Worm (Caenorhabditis elegans) whole organism, L1 larva: Measurements from ENCODE around the gene K05F1.8.

ENCODE experiments used
- C16A3.4 ChIP-seq: fragments of 150-350 bp; optimal IDR thresholded peaks from 2 replicates; lab custom pipeline; 2014; ENCODE audit warnings: missing biosample characterization, missing genetic modification characterization
- F16B12.6 ChIP-seq: fragments of 150-350 bp; optimal IDR thresholded peaks from 2 replicates; lab custom pipeline; 2014; ENCODE audit warnings: missing biosample characterization, missing genetic modification characterization
- alr-1 ChIP-seq: fragments of 200-800 bp; sonication (Bioruptor generic); optimal IDR thresholded peaks from 2 replicates; lab custom pipeline; 2018; ENCODE audit warnings: borderline replicate concordance, mild to moderate bottlenecking, missing genetic modification characterization, missing compliant biosample characterization
- aly-2 ChIP-seq: fragments of 150-350 bp; optimal IDR thresholded peaks from 2 replicates; lab custom pipeline; 2014; ENCODE audit warnings: missing biosample characterization, missing genetic modification characterization
- ama-1 ChIP-seq: fragments of 150-350 bp; optimal IDR thresholded peaks from 2 replicates; lab custom pipeline; 2014
- blmp-1 ChIP-seq: fragments of 150-350 bp; optimal IDR thresholded peaks from 2 replicates; lab custom pipeline; 2014; ENCODE audit warnings: missing biosample characterization, missing genetic modification characterization
- ceh-8 ChIP-seq: fragments of 200-800 bp; sonication (Bioruptor generic); optimal IDR thresholded peaks from 2 replicates; lab custom pipeline; 2018; ENCODE audit warnings: mild to moderate bottlenecking, missing genetic modification characterization, moderate library complexity, missing compliant biosample characterization
- ceh-82 ChIP-seq, 3 experiments: fragments of 150-350 bp in 1 of 3; sonication (generic microtip) in 2 of 3; optimal IDR thresholded peaks; 2 replicates each; lab custom pipeline; 2014 to 2017; ENCODE audit warnings: missing biosample characterization in 3 of 3, missing genetic modification characterization in 3 of 3
- ceh-90 ChIP-seq: sonication (generic microtip); optimal IDR thresholded peaks from 2 replicates; lab custom pipeline; 2016; ENCODE audit warnings: missing genetic modification characterization, missing compliant biosample characterization
- ces-1 ChIP-seq: fragments of 150-350 bp; optimal IDR thresholded peaks from 2 replicates; lab custom pipeline; 2014; ENCODE audit warnings: missing biosample characterization, missing genetic modification reagents, missing genetic modification characterization
- efl-1 ChIP-seq, 4 experiments: fragments of 150-350 bp; optimal IDR thresholded peaks in 3 of 4; peaks in 1 of 4; 1 replicate in 1 of 4; 2 replicates in 3 of 4; lab custom pipeline; 2014; ENCODE audit warnings: missing biosample characterization in 2 of 4, missing genetic modification characterization in 2 of 4, missing genetic modification reagents in 2 of 4
- egl-13 ChIP-seq: sonication (generic microtip); optimal IDR thresholded peaks from 2 replicates; lab custom pipeline; 2016; ENCODE audit warnings: missing genotype, missing genetic modification reagents, missing genetic modification characterization, missing compliant biosample characterization
- egl-27 ChIP-seq, 2 experiments: fragments of 150-350 bp in 1 of 2; sonication (generic microtip); optimal IDR thresholded peaks; 3 replicates each; lab custom pipeline; 2017 to 2018; ENCODE audit warnings: missing biosample characterization in 2 of 2, missing genetic modification characterization in 2 of 2, missing genetic modification reagents in 2 of 2
- elt-2 ChIP-seq: sonication (generic microtip); optimal IDR thresholded peaks from 2 replicates; lab custom pipeline; 2016; ENCODE audit warnings: missing genetic modification characterization, mild to moderate bottlenecking, inconsistent platforms, missing compliant biosample characterization, missing genetic modification reagents
- ets-5 ChIP-seq: fragments of 200-800 bp; sonication (Bioruptor generic); IDR thresholded peaks from 2 replicates; pipeline ENCODE4 v1.3.6; 2022; ENCODE audit warnings: missing genetic modification characterization, missing compliant biosample characterization
- fos-1 ChIP-seq: fragments of 150-350 bp; optimal IDR thresholded peaks from 2 replicates; lab custom pipeline; 2014; ENCODE audit warnings: missing biosample characterization, missing genetic modification characterization
- grh-1 ChIP-seq: fragments of 200-800 bp; sonication (Bioruptor generic); IDR thresholded peaks from 2 replicates; pipeline ENCODE4 v1.3.6; 2022; ENCODE audit warnings: missing genetic modification reagents, missing genetic modification characterization, missing compliant biosample characterization
- hlh-4 ChIP-seq: sonication (generic microtip); optimal IDR thresholded peaks from 2 replicates; lab custom pipeline; 2016; ENCODE audit warnings: mild to moderate bottlenecking, missing genetic modification characterization, missing compliant biosample characterization
- irx-1 ChIP-seq: sonication (generic microtip); optimal IDR thresholded peaks from 2 replicates; lab custom pipeline; 2016; ENCODE audit warnings: missing genetic modification characterization, missing compliant biosample characterization
- isw-1 ChIP-seq: fragments of 200-800 bp; sonication (Bioruptor generic); IDR thresholded peaks from 2 replicates; pipeline ENCODE4 v1.3.6; 2022; ENCODE audit warnings: missing genetic modification characterization, missing compliant biosample characterization
- jun-1 ChIP-seq: fragments of 150-350 bp; optimal IDR thresholded peaks from 2 replicates; lab custom pipeline; 2014; ENCODE audit warnings: missing biosample characterization, missing genetic modification reagents, missing genetic modification characterization
- lin-13 ChIP-seq: fragments of 150-350 bp; optimal IDR thresholded peaks from 2 replicates; lab custom pipeline; 2014; ENCODE audit warnings: missing biosample characterization, missing genetic modification reagents, missing genetic modification characterization
- lin-15B ChIP-seq: fragments of 150-350 bp; sonication (generic microtip); optimal IDR thresholded peaks from 3 replicates; lab custom pipeline; 2014; ENCODE audit warnings: missing biosample characterization, missing genetic modification characterization
- mdl-1 ChIP-seq, 2 experiments: fragments of 150-350 bp; optimal IDR thresholded peaks; 2 replicates each; lab custom pipeline; 2014 to 2017; ENCODE audit warnings: missing biosample characterization in 2 of 2, missing genetic modification characterization in 2 of 2, inconsistent platforms in 1 of 2
- mef-2 ChIP-seq: fragments of 150-350 bp; optimal IDR thresholded peaks from 2 replicates; lab custom pipeline; 2014; ENCODE audit warnings: missing biosample characterization, missing genetic modification characterization
- nhr-11 ChIP-seq: fragments of 150-350 bp; optimal IDR thresholded peaks from 2 replicates; lab custom pipeline; 2014; ENCODE audit warnings: missing biosample characterization, missing genetic modification characterization
- nhr-19 ChIP-seq: fragments of 200-800 bp; sonication (Bioruptor generic); conservative IDR thresholded peaks from 2 replicates; pipeline ENCODE4 v1.3.6; 2022; ENCODE audit warnings: missing genetic modification characterization, missing compliant biosample characterization
- nhr-28 ChIP-seq: fragments of 150-350 bp; optimal IDR thresholded peaks from 2 replicates; lab custom pipeline; 2014; ENCODE audit warnings: missing biosample characterization, missing genetic modification characterization
- nhr-47 ChIP-seq: sonication (generic microtip); optimal IDR thresholded peaks from 2 replicates; lab custom pipeline; 2016; ENCODE audit warnings: mild to moderate bottlenecking, missing genetic modification characterization, moderate library complexity, missing compliant biosample characterization
- nhr-76 ChIP-seq: sonication (generic microtip); optimal IDR thresholded peaks from 2 replicates; lab custom pipeline; 2017; ENCODE audit warnings: missing biosample characterization, missing genetic modification characterization
- nhr-85 ChIP-seq: sonication (generic microtip); peaks from one replicate; lab custom pipeline; 2016; ENCODE audit warnings: missing genetic modification characterization, inconsistent platforms, missing compliant biosample characterization
- nhr-90 ChIP-seq: sonication (generic microtip); optimal IDR thresholded peaks from 2 replicates; lab custom pipeline; 2016; ENCODE audit warnings: mild to moderate bottlenecking, missing genetic modification characterization, missing compliant biosample characterization; ENCODE audit not compliant: poor library complexity
- pag-3 ChIP-seq: sonication (generic microtip); optimal IDR thresholded peaks from 2 replicates; lab custom pipeline; 2017; ENCODE audit warnings: missing genetic modification characterization, mild to moderate bottlenecking, missing compliant biosample characterization, antibody characterized with exemption, borderline replicate concordance; ENCODE audit not compliant: insufficient read depth
- pqm-1 ChIP-seq: sonication (generic microtip); optimal IDR thresholded peaks from 3 replicates; lab custom pipeline; 2017; ENCODE audit warnings: missing biosample characterization, missing genetic modification characterization
- rnt-1 ChIP-seq: sonication (generic microtip); optimal IDR thresholded peaks from 2 replicates; lab custom pipeline; 2016; ENCODE audit warnings: mild to moderate bottlenecking, missing genetic modification characterization, moderate library complexity, missing compliant biosample characterization
- skn-1 ChIP-seq: fragments of 150-350 bp; optimal IDR thresholded peaks from 2 replicates; lab custom pipeline; 2014; ENCODE audit warnings: missing biosample characterization, missing genetic modification characterization
- snpc-4 ChIP-seq: fragments of 150-350 bp; optimal IDR thresholded peaks from 2 replicates; lab custom pipeline; 2014; ENCODE audit warnings: missing biosample characterization, missing genetic modification characterization
- sox-4 ChIP-seq: sonication (generic microtip); optimal IDR thresholded peaks from 2 replicates; lab custom pipeline; 2016; ENCODE audit warnings: missing genetic modification characterization, missing compliant biosample characterization
- sup-37 ChIP-seq: fragments of 200-800 bp; sonication (Bioruptor generic); optimal IDR thresholded peaks from 2 replicates; lab custom pipeline; 2018; ENCODE audit warnings: mild to moderate bottlenecking, missing genetic modification characterization, missing compliant biosample characterization
- tbx-2 ChIP-seq: sonication (generic microtip); optimal IDR thresholded peaks from 2 replicates; lab custom pipeline; 2016; ENCODE audit warnings: missing genetic modification characterization, missing compliant biosample characterization
- tlp-1 ChIP-seq: fragments of 150-350 bp; optimal IDR thresholded peaks from 2 replicates; lab custom pipeline; 2014; ENCODE audit warnings: missing biosample characterization, missing genetic modification characterization
- unc-62 ChIP-seq: fragments of 150-350 bp; optimal IDR thresholded peaks from 2 replicates; lab custom pipeline; 2014; ENCODE audit warnings: missing biosample characterization, missing genetic modification reagents, missing genetic modification characterization
- unc-86 ChIP-seq: sonication (generic microtip); optimal IDR thresholded peaks from 2 replicates; lab custom pipeline; 2016; ENCODE audit warnings: missing genetic modification characterization, missing compliant biosample characterization
- unc-98 ChIP-seq: fragments of 200-800 bp; sonication (Bioruptor generic); IDR thresholded peaks from 2 replicates; pipeline ENCODE4 v1.3.6; 2022; ENCODE audit warnings: missing genetic modification characterization, missing compliant biosample characterization
- zag-1 ChIP-seq: fragments of 150-350 bp; optimal IDR thresholded peaks from 2 replicates; lab custom pipeline; 2014; ENCODE audit warnings: missing biosample characterization, missing genetic modification characterization
- ztf-11 ChIP-seq, 2 experiments: sonication (generic microtip); optimal IDR thresholded peaks; 2 replicates each; lab custom pipeline; 2016 to 2017; ENCODE audit warnings: missing genetic modification characterization in 2 of 2, missing biosample characterization in 1 of 2, missing compliant biosample characterization in 1 of 2

Gene K05F1.8

ce11 chrII:5799553-5799952 lies at the start of gene K05F1.8:
TSS of gene K05F1.8 (minus strand) at chrII:5799653.
- TF ChIP-seq unc-86 (tag; lab: Kevin White, UChicago) (no peak), alr-1 (no peak), unc-62 (GFP tag; lab: Kevin White, UChicago) (no peak), unc-98 (GFP tag; lab: Robert Waterston, UW) (no peak), pag-3 (tag; lab: Kevin White, UChicago) (no peak), egl-27 (tag; optimal IDR thresholded peaks at IDR 0.05; lab: Kevin White, UChicago) (no peak), ets-5 (no peak), irx-1 (tag; lab: Kevin White, UChicago) (no peak), ceh-90 (tag; lab: Kevin White, UChicago) (no peak), nhr-47 (tag; lab: Kevin White, UChicago) (no peak), lin-15B (no peak), F16B12.6 (no peak), C16A3.4 (tag; lab: Kevin White, UChicago) (no peak), nhr-19 (GFP tag; lab: Robert Waterston, UW) (no peak)

- TF ChIP-seq hlh-4 (no peak), efl-1 (optimal IDR thresholded peaks at IDR 0.05; lab: Kevin White, UChicago) (no peak), efl-1 (GFP tag; optimal IDR thresholded peaks at IDR 0.05 in 1 of 2; lab: Kevin White, UChicago) (peak in 1 of 2 experiments; percentile 27), fos-1 (tag; lab: Kevin White, UChicago) (no peak), pag-3 (tag; lab: Kevin White, UChicago) (no peak), pqm-1 (tag; lab: Kevin White, UChicago) (no peak), sox-4 (tag; lab: Kevin White, UChicago) (no peak), irx-1 (tag; lab: Kevin White, UChicago) (no peak), elt-2 (tag; lab: Kevin White, UChicago) (peak; percentile 22)
Observed at ce11 chrII:5846181-5846580, 46.7 kb upstream of the K05F1.8 start.

ce11 chrII:5845441-5845840 lies 46.0 kb upstream of the K05F1.8 start, which contains the start of the genes ZK1248.17 and H41C03.3:
TSS of gene ZK1248.17 (minus strand) at chrII:5845541.
TSS of gene H41C03.3 (plus strand) at chrII:5845777.
- no peak for TF ChIP-seq F16B12.6
- no peak for TF ChIP-seq nhr-28 (tag; lab: Kevin White, UChicago)

ce11 chrII:5844694-5845129 lies 45.3 kb upstream of the K05F1.8 start:
- TF ChIP-seq egl-27 (tag; optimal IDR thresholded peaks at IDR 0.05; lab: Kevin White, UChicago) (peak; percentile 86 to 97), isw-1 (GFP tag; lab: Robert Waterston, UW) (peak; percentile 99), efl-1 (optimal IDR thresholded peaks at IDR 0.05; lab: Kevin White, UChicago) (peak; percentile 92), efl-1 (GFP tag; optimal IDR thresholded peaks at IDR 0.05 in 1 of 2; lab: Kevin White, UChicago) (peak; percentile 77 to 98), tbx-2 (tag; lab: Kevin White, UChicago) (peak; percentile 100), ceh-8 (GFP tag; lab: Kevin White, UChicago) (peak; percentile 99), nhr-85 (tag; lab: Kevin White, UChicago) (peak; percentile 100), snpc-4 (tag; lab: Kevin White, UChicago) (peak; percentile 100), tlp-1 (tag; lab: Kevin White, UChicago) (peak; percentile 73), skn-1 (tag; lab: Kevin White, UChicago) (peak; percentile 91), alr-1 (no peak), mef-2 (tag; lab: Kevin White, UChicago) (peak; percentile 93), lin-13 (GFP tag; lab: Kevin White, UChicago) (peak; percentile 97), egl-13 (tag; lab: Kevin White, UChicago) (peak; percentile 99), nhr-11 (tag; lab: Kevin White, UChicago) (peak; percentile 98), aly-2 (tag; lab: Kevin White, UChicago) (peak; percentile 99), nhr-76 (peak; percentile 80), ztf-11 (tag; optimal IDR thresholded peaks at IDR 0.05; lab: Kevin White, UChicago) (peak; percentile 93 to 98), sup-37 (GFP tag; lab: Kevin White, UChicago) (peak; percentile 99), mdl-1 (tag; optimal IDR thresholded peaks at IDR 0.05; lab: Kevin White, UChicago) (peak; percentile 46 to 94), pag-3 (tag; lab: Kevin White, UChicago) (peak; percentile 79), rnt-1 (tag; lab: Kevin White, UChicago) (peak; percentile 98), nhr-90 (tag; lab: Kevin White, UChicago) (peak; percentile 100), ama-1 (lab: Kevin White, UChicago) (peak; percentile 100), ces-1 (peak; percentile 98), grh-1 (GFP tag; lab: Robert Waterston, UW) (peak; percentile 99), jun-1 (tag; lab: Kevin White, UChicago) (peak; percentile 98), zag-1 (tag; lab: Kevin White, UChicago) (peak; percentile 99), blmp-1 (tag; lab: Kevin White, UChicago) (peak; percentile 89), nhr-47 (tag; lab: Kevin White, UChicago) (peak; percentile 100), ceh-82 (tag; optimal IDR thresholded peaks at IDR 0.05; lab: Kevin White, UChicago) (peak; percentile 95 to 98 (median 98))
